Fruit fly (Drosophila melanogaster) whole organism, embryonic: ENCODE measurements around the gene CG3546.
A peak's percentile ranks its signal among the peaks of the same experiment; 100 is the strongest.

Source experiments
- Abd-B ChIP-seq: fragments of 200-800 bp; sonication (Bioruptor generic); optimal IDR thresholded peaks from 2 replicates; lab custom pipeline; 2018; ENCODE audit warnings: missing biosample characterization, mild to moderate bottlenecking, missing genetic modification characterization, moderate library complexity
- Aef1 ChIP-seq: fragments of 200-800 bp; sonication (Bioruptor generic); IDR thresholded peaks from 3 replicates; pipeline ENCODE4 v1.3.6; 2022; ENCODE audit warnings: missing biosample characterization, missing genetic modification characterization
- Atf3 ChIP-seq: fragments of 200-800 bp; sonication (Bioruptor generic); optimal IDR thresholded peaks from 3 replicates; lab custom pipeline; 2016; ENCODE audit warnings: missing biosample characterization, missing genetic modification characterization
- B-H1 ChIP-seq: fragments of 200-800 bp; sonication (Bioruptor generic); IDR thresholded peaks from 3 replicates; pipeline ENCODE4 v1.3.6; 2022; ENCODE audit warnings: missing biosample characterization, missing genetic modification characterization
- C15 ChIP-seq: fragments of 200-800 bp; sonication (Bioruptor generic); IDR thresholded peaks from 3 replicates; pipeline ENCODE4 v1.3.6; 2022; ENCODE audit warnings: missing biosample characterization, missing genetic modification characterization
- CG10147 ChIP-seq: fragments of 200-800 bp; sonication (Bioruptor generic); optimal IDR thresholded peaks from 2 replicates; lab custom pipeline; 2019; ENCODE audit warnings: missing biosample characterization, mild to moderate bottlenecking, missing genetic modification characterization, moderate library complexity
- CG10431 ChIP-seq: fragments of 200-800 bp; sonication (Bioruptor generic); optimal IDR thresholded peaks from 3 replicates; lab custom pipeline; 2018; ENCODE audit warnings: missing biosample characterization, mild to moderate bottlenecking, missing genetic modification characterization
- CG10462 ChIP-seq: fragments of 200-800 bp; sonication (Bioruptor generic); optimal IDR thresholded peaks from 2 replicates; lab custom pipeline; 2016; ENCODE audit warnings: missing biosample characterization, missing genetic modification characterization
- CG11093 ChIP-seq: fragments of 200-800 bp; sonication (Bioruptor generic); IDR thresholded peaks from 3 replicates; pipeline ENCODE4 v1.3.6; 2022; ENCODE audit warnings: missing biosample characterization, missing genetic modification characterization
- CG11398 ChIP-seq: fragments of 200-800 bp; sonication (Bioruptor generic); optimal IDR thresholded peaks from 2 replicates; lab custom pipeline; 2016; ENCODE audit warnings: missing biosample characterization, missing genetic modification characterization
- CG11696 ChIP-seq: fragments of 200-800 bp; sonication (Bioruptor generic); IDR thresholded peaks from 2 replicates; pipeline ENCODE4 v1.3.6; 2022; ENCODE audit warnings: missing biosample characterization, missing genetic modification characterization
- CG1529 ChIP-seq: fragments of 200-800 bp; sonication (Bioruptor generic); optimal IDR thresholded peaks from 3 replicates; lab custom pipeline; 2018; ENCODE audit warnings: missing biosample characterization, missing genetic modification characterization
- CG17802 ChIP-seq: fragments of 200-800 bp; sonication (Bioruptor generic); optimal IDR thresholded peaks from 2 replicates; lab custom pipeline; 2018; ENCODE audit warnings: missing biosample characterization, mild to moderate bottlenecking, missing genetic modification characterization, moderate library complexity
- CG3163 ChIP-seq: fragments of 200-800 bp; sonication (Bioruptor generic); optimal IDR thresholded peaks from 3 replicates; lab custom pipeline; 2016; ENCODE audit warnings: missing biosample characterization, missing genetic modification characterization
- CG33557 ChIP-seq: fragments of 200-800 bp; sonication (Bioruptor generic); optimal IDR thresholded peaks from 2 replicates; lab custom pipeline; 2019; ENCODE audit warnings: missing biosample characterization, mild to moderate bottlenecking, missing genetic modification characterization, moderate library complexity
- CG3407 ChIP-seq: fragments of 200-800 bp; sonication (Bioruptor generic); optimal IDR thresholded peaks from 2 replicates; lab custom pipeline; 2018; ENCODE audit warnings: missing biosample characterization, mild to moderate bottlenecking, missing genetic modification characterization
- CG6254 ChIP-seq: fragments of 200-800 bp; sonication (Bioruptor generic); optimal IDR thresholded peaks from 3 replicates; lab custom pipeline; 2017; ENCODE audit warnings: mild to moderate bottlenecking, missing biosample characterization, missing genetic modification reagents, missing genetic modification characterization
- CG6683 ChIP-seq: fragments of 200-800 bp; sonication (Bioruptor generic); optimal IDR thresholded peaks from 2 replicates; lab custom pipeline; 2017; ENCODE audit warnings: missing biosample characterization, mild to moderate bottlenecking, missing genetic modification characterization, missing genetic modification reagents
- CG7271 ChIP-seq: fragments of 200-800 bp; sonication (Bioruptor generic); optimal IDR thresholded peaks from 2 replicates; lab custom pipeline; 2018; ENCODE audit warnings: missing biosample characterization, mild to moderate bottlenecking, missing genetic modification characterization, moderate library complexity
- CG7745 ChIP-seq: fragments of 200-800 bp; sonication (Bioruptor generic); optimal IDR thresholded peaks from 2 replicates; lab custom pipeline; 2018; ENCODE audit warnings: missing biosample characterization, mild to moderate bottlenecking, missing genetic modification characterization, moderate library complexity
- CG9727 ChIP-seq: fragments of 200-800 bp; sonication (Bioruptor generic); optimal IDR thresholded peaks from 3 replicates; lab custom pipeline; 2017; ENCODE audit warnings: missing biosample characterization, mild to moderate bottlenecking, missing genetic modification characterization
- Camta ChIP-seq: fragments of 200-800 bp; sonication (Bioruptor generic); optimal IDR thresholded peaks from 2 replicates; lab custom pipeline; 2016; ENCODE audit warnings: missing biosample characterization, missing genetic modification characterization
- Eip74EF ChIP-seq, 2 experiments: fragments of 200-800 bp in 1 of 2; fragments of >200 bp in 1 of 2; sonication (Bioruptor generic) in 1 of 2; optimal IDR thresholded peaks; 2 replicates each; lab custom pipeline; 2017 to 2019; ENCODE audit warnings: missing biosample characterization in 2 of 2, missing genetic modification characterization in 2 of 2, mild to moderate bottlenecking in 1 of 2, moderate library complexity in 1 of 2
- Fer2 ChIP-seq: fragments of 200-800 bp; sonication (Bioruptor generic); optimal IDR thresholded peaks from 2 replicates; lab custom pipeline; 2018; ENCODE audit warnings: missing biosample characterization, mild to moderate bottlenecking, missing genetic modification characterization, moderate library complexity
- Hey ChIP-seq: fragments of 200-800 bp; sonication (Bioruptor generic); optimal IDR thresholded peaks from 3 replicates; lab custom pipeline; 2018; ENCODE audit warnings: missing biosample characterization, mild to moderate bottlenecking, missing genetic modification characterization
- Hr78 ChIP-seq, 2 experiments: fragments of 200-800 bp in 1 of 2; fragments of >200 bp in 1 of 2; sonication (Bioruptor generic) in 1 of 2; optimal IDR thresholded peaks; 2 replicates each; lab custom pipeline; 2017 to 2019; ENCODE audit warnings: missing biosample characterization in 2 of 2, missing genetic modification characterization in 2 of 2, mild to moderate bottlenecking in 1 of 2, moderate library complexity in 1 of 2
- Max ChIP-seq: fragments of 200-800 bp; sonication (Bioruptor generic); optimal IDR thresholded peaks from 2 replicates; lab custom pipeline; 2016; ENCODE audit warnings: missing biosample characterization, mild to moderate bottlenecking, missing genetic modification characterization
- Mes4 ChIP-seq: fragments of 200-800 bp; sonication (Bioruptor generic); optimal IDR thresholded peaks from 2 replicates; lab custom pipeline; 2016; ENCODE audit warnings: missing biosample characterization, missing genetic modification characterization
- Ptx1 ChIP-seq: fragments of 200-800 bp; sonication (Bioruptor generic); IDR thresholded peaks from 2 replicates; pipeline ENCODE4 v1.3.6; 2022; ENCODE audit warnings: missing biosample characterization, missing genetic modification characterization
- Sin3A ChIP-seq: fragments of >200 bp; optimal IDR thresholded peaks from 2 replicates; lab custom pipeline; 2018
- Vsx1 ChIP-seq: fragments of 200-800 bp; sonication (Bioruptor generic); optimal IDR thresholded peaks from 2 replicates; lab custom pipeline; 2017; ENCODE audit warnings: missing biosample characterization, mild to moderate bottlenecking, missing genetic modification characterization, missing genetic modification reagents
- ara ChIP-seq: fragments of 200-800 bp; sonication (Bioruptor generic); IDR thresholded peaks from 2 replicates; pipeline ENCODE4 v1.3.6; 2022; ENCODE audit warnings: missing biosample characterization, missing genetic modification characterization
- ase ChIP-seq: fragments of 200-800 bp; sonication (Bioruptor generic); IDR thresholded peaks from 3 replicates; pipeline ENCODE4 v1.3.6; 2022; ENCODE audit warnings: missing biosample characterization, missing genetic modification characterization
- cato ChIP-seq: fragments of 200-800 bp; sonication (Bioruptor generic); optimal IDR thresholded peaks from 2 replicates; lab custom pipeline; 2016; ENCODE audit warnings: missing biosample characterization, missing genetic modification characterization, borderline replicate concordance
- cg ChIP-seq: fragments of 200-800 bp; sonication (Bioruptor generic); optimal IDR thresholded peaks from 3 replicates; lab custom pipeline; 2019; ENCODE audit warnings: missing biosample characterization, mild to moderate bottlenecking, missing genetic modification characterization, moderate library complexity
- cwo ChIP-seq: fragments of 200-800 bp; sonication (Bioruptor generic); optimal IDR thresholded peaks from 3 replicates; lab custom pipeline; 2017; ENCODE audit warnings: missing biosample characterization, missing genetic modification characterization, mild to moderate bottlenecking, moderate library complexity, missing genetic modification reagents
- eve ChIP-seq, 2 experiments: fragments of >200 bp; optimal IDR thresholded peaks; 2 replicates each; lab custom pipeline; 2017; ENCODE audit warnings: missing biosample characterization in 2 of 2, missing genetic modification characterization in 2 of 2
- ewg ChIP-seq: fragments of 200-800 bp; sonication (Bioruptor generic); optimal IDR thresholded peaks from 3 replicates; lab custom pipeline; 2017; ENCODE audit warnings: mild to moderate bottlenecking, missing biosample characterization, missing genetic modification reagents, missing genetic modification characterization
- fd96Cb ChIP-seq: fragments of 200-800 bp; sonication (Bioruptor generic); optimal IDR thresholded peaks from 2 replicates; lab custom pipeline; 2018; ENCODE audit warnings: missing biosample characterization, mild to moderate bottlenecking, missing genetic modification characterization, moderate library complexity
- hb ChIP-seq: fragments of 200-800 bp; sonication (Bioruptor generic); IDR thresholded peaks from 3 replicates; pipeline ENCODE4 v1.3.6; 2022; ENCODE audit warnings: missing biosample characterization, missing genetic modification characterization; ENCODE audit not compliant: partially characterized antibody
- knrl ChIP-seq: fragments of 200-800 bp; sonication (Bioruptor generic); IDR thresholded peaks from 3 replicates; pipeline ENCODE4 v1.3.6; 2022; ENCODE audit warnings: missing biosample characterization, missing genetic modification characterization; ENCODE audit not compliant: partially characterized antibody
- lola ChIP-seq, 3 experiments: fragments of >200 bp in 2 of 3; fragments of 200-800 bp in 1 of 3; sonication (Bioruptor generic) in 1 of 3; optimal IDR thresholded peaks; 2 replicates each; lab custom pipeline; 2017 to 2019; ENCODE audit warnings: missing biosample characterization in 3 of 3, missing genetic modification characterization in 3 of 3, mild to moderate bottlenecking in 1 of 3, moderate library complexity in 1 of 3
- lov ChIP-seq, 2 experiments: fragments of 200-800 bp in 1 of 2; fragments of >200 bp in 1 of 2; sonication (Bioruptor generic) in 1 of 2; IDR thresholded peaks in 1 of 2; optimal IDR thresholded peaks in 1 of 2; 2 replicates in 1 of 2; 3 replicates in 1 of 2; pipeline versions ENCODE4 v1.3.6 to Lab custom; 2017 to 2022; ENCODE audit warnings: missing biosample characterization in 1 of 2, missing genetic modification characterization in 1 of 2
- nerfin-1 ChIP-seq: fragments of 200-800 bp; sonication (Bioruptor generic); optimal IDR thresholded peaks from 3 replicates; lab custom pipeline; 2019; ENCODE audit warnings: missing biosample characterization, mild to moderate bottlenecking, missing genetic modification characterization, moderate library complexity
- nmo ChIP-seq: fragments of 200-800 bp; sonication (Bioruptor generic); optimal IDR thresholded peaks from 2 replicates; lab custom pipeline; 2018; ENCODE audit warnings: missing biosample characterization, mild to moderate bottlenecking, missing genetic modification characterization, moderate library complexity
- pb ChIP-seq: fragments of 200-800 bp; sonication (Bioruptor generic); optimal IDR thresholded peaks from 3 replicates; lab custom pipeline; 2016; ENCODE audit warnings: missing biosample characterization, missing genetic modification characterization
- sc ChIP-seq, 3 experiments: fragments of >200 bp in 2 of 3; fragments of 200-800 bp in 1 of 3; sonication (Bioruptor generic) in 1 of 3; optimal IDR thresholded peaks; 2 replicates in 2 of 3; 3 replicates in 1 of 3; lab custom pipeline; 2017; ENCODE audit warnings: mild to moderate bottlenecking in 1 of 3, missing biosample characterization in 1 of 3, missing genetic modification characterization in 1 of 3, missing genetic modification reagents in 1 of 3
- schlank ChIP-seq: fragments of 200-800 bp; sonication (Bioruptor generic); optimal IDR thresholded peaks from 2 replicates; lab custom pipeline; 2018; ENCODE audit warnings: missing biosample characterization, mild to moderate bottlenecking, missing genetic modification characterization
- vvl ChIP-seq: fragments of 200-800 bp; sonication (Bioruptor generic); IDR thresholded peaks from 2 replicates; pipeline ENCODE4 v1.3.6; 2022; ENCODE audit warnings: missing biosample characterization, missing genetic modification characterization

CG3546 gene

dm6 chrX:4609737-4610136 is 51.9 kb downstream of the CG3546 start (continued):
- TF ChIP-seq Vsx1 (GFP tag; lab: Kevin White, UChicago) (peak; percentile 22), sc (optimal IDR thresholded peaks at IDR 0.05; lab: Kevin White, UChicago) (no peak), sc (GFP tag; optimal IDR thresholded peaks at IDR 0.05; lab: Kevin White, UChicago) (peak; percentile 57), Sin3A (lab: Kevin White, UChicago) (no peak), Fer2 (tag; lab: Kevin White, UChicago) (no peak), cg (no peak), ase (no peak), CG6683 (GFP tag; lab: Kevin White, UChicago) (no peak), schlank (tag; lab: Kevin White, UChicago) (no peak), CG33557 (GFP tag; lab: Kevin White, UChicago) (peak; percentile 76), CG7745 (tag; lab: Kevin White, UChicago) (no peak), Hr78 (GFP tag; optimal IDR thresholded peaks at IDR 0.05; lab: Kevin White, UChicago) (no peak), lov (optimal IDR thresholded peaks at IDR 0.05; lab: Kevin White, UChicago) (no peak), lov (GFP tag; IDR thresholded peaks at IDR 0.05; lab: Robert Waterston, UW) (0 out of 3 replicates have a peak, but pooled peaks have one; percentile 6), cwo (no peak), Abd-B (no peak), fd96Cb (tag; lab: Kevin White, UChicago) (no peak), ara (GFP tag; lab: Robert Waterston, UW) (peak; percentile 46; the same call in 1 of the 2 replicates), Max (GFP tag; lab: Kevin White, UChicago) (no peak), Eip74EF (GFP tag; optimal IDR thresholded peaks at IDR 0.05; lab: Kevin White, UChicago) (no peak), C15 (no peak), ewg (GFP tag; lab: Kevin White, UChicago) (no peak), CG3163 (no peak), CG7271 (tag; lab: Kevin White, UChicago) (no peak), CG17802 (tag; lab: Kevin White, UChicago) (no peak), CG11696 (no peak), B-H1 (no peak), knrl (GFP tag; lab: Robert Waterston, UW) (no peak), Hey (tag; lab: Kevin White, UChicago) (no peak), Ptx1 (GFP tag; lab: Robert Waterston, UW) (no peak), CG1529 (GFP tag; lab: Kevin White, UChicago) (peak; percentile 44), CG6254 (GFP tag; lab: Kevin White, UChicago) (peak; percentile 4), CG10431 (peak; percentile 7), CG11093 (GFP tag; lab: Robert Waterston, UW) (no peak), cato (no peak), lola (GFP tag; optimal IDR thresholded peaks at IDR 0.05; lab: Kevin White, UChicago) (peak in 1 of 3 experiments; percentile 46), CG10147 (no peak), CG11398 (GFP tag; lab: Kevin White, UChicago) (no peak), pb (GFP tag; lab: Kevin White, UChicago) (no peak), Aef1 (GFP tag; lab: Robert Waterston, UW) (no peak), Atf3 (GFP tag; lab: Kevin White, UChicago) (no peak), vvl (GFP tag; lab: Robert Waterston, UW) (0 out of 2 replicates have a peak, but pooled peaks have one; percentile 9), eve (GFP tag; optimal IDR thresholded peaks at IDR 0.05; lab: Kevin White, UChicago) (no peak), Camta (no peak), Mes4 (GFP tag; lab: Kevin White, UChicago) (peak; percentile 24), CG3407 (GFP tag; lab: Kevin White, UChicago) (peak; percentile 57), nerfin-1 (tag; lab: Kevin White, UChicago) (peak; percentile 38), hb (no peak), nmo (GFP tag; lab: Kevin White, UChicago) (no peak), CG9727 (peak; percentile 41), CG10462 (GFP tag; lab: Kevin White, UChicago) (no peak)
